Worm (Caenorhabditis elegans) whole organism, dauer: ENCODE results near the gene R09E10.2.

Experiments
- unc-62 ChIP-seq: sonication (generic microtip); optimal IDR thresholded peaks from 2 replicates; lab custom pipeline; 2017; ENCODE audit warnings: missing biosample characterization, missing genetic modification reagents, missing genetic modification characterization

R09E10.2 gene

ce11 chrIV:10318199-10318598 lies at the start of gene R09E10.2:
R09E10.2 (minus strand) TSS chrIV:10318299.
- no peak for TF ChIP-seq unc-62 (GFP tag; lab: Kevin White, UChicago)

- no peak for TF ChIP-seq unc-62 (GFP tag; lab: Kevin White, UChicago)
These were observed 49.7 kb upstream of the R09E10.2 start, which contains the start of gene pges-2 for ce11 chrIV:10367740-10368246. pges-2 (minus strand) TSS chrIV:10367790.

DNA sequence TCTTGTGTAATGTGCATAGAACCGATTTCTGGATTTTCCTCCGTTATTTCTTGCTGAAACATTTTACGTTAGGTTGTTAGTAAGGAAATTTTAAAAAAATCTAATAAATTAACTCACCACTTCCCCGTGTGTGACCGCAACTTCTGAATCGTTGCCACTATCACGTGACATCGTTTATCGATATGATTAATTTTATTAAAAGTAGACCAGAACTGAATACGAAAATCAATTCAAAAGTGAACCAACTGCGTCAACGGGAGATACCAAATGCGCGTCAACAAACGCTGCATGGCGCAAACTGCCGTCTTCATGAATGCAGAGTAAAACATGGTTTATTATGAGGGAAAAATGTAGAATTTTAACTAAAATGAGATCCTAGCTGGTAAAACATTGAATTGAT lies 47.9 kb upstream of the R09E10.2 start, which contains the start of gene sir-2.1:
sir-2.1 (minus strand) TSS at position 212 of the 400 bp plus-strand sequence.
- no peak for TF ChIP-seq unc-62 (GFP tag; lab: Kevin White, UChicago)

ce11 chrIV:10360336-10360735 lies 42.2 kb upstream of the R09E10.2 start, which contains the start of gene ugt-59:
ugt-59 (plus strand) TSS chrIV:10360636.
- no peak for TF ChIP-seq unc-62 (GFP tag; lab: Kevin White, UChicago)

- TF ChIP-seq unc-62 (GFP tag; lab: Kevin White, UChicago) = no peak
These were observed 39.7 kb upstream of the R09E10.2 start, which contains the start of gene gkow-1 for ce11 chrIV:10357842-10358241. gkow-1 (plus strand) TSS chrIV:10358142.

- no peak for TF ChIP-seq unc-62 (GFP tag; lab: Kevin White, UChicago)
These were observed 39.0 kb upstream of the R09E10.2 start, which contains the start of gene R11A8.1 for ce11 chrIV:10357072-10357471. R11A8.1 (minus strand) TSS chrIV:10357172.

DNA sequence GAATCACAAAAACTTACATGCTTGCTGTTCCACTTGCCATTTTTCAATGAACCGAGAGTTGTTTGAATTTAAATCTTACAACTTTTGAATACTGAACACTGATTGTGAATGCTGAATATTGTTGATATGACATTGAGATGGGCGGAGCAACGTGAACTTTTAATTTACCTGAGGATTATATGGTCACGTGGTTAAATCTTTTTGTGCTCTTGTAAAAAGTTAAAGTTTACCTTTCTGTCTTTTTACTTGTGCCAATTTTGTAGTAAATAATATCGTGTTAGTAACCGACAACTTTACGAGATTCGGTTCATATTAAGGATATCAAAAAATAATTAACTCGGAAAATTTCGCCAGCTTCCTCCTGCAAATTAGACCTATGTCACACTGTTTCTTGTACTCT lies 34.1 kb upstream of the R09E10.2 start, which contains the start of gene Y43C5B.2:
Y43C5B.2 (minus strand) TSS at position 101 of the 400 bp plus-strand sequence.
- TF ChIP-seq unc-62 (GFP tag; lab: Kevin White, UChicago) = no peak

ce11 chrIV:10349871-10350640 lies 32.0 kb upstream of the R09E10.2 start, which contains the start of the genes unc-43 and Y43C5B.3:
unc-43 (minus strand) TSS chrIV:10350217.
Y43C5B.3 (plus strand) TSS chrIV:10350590.
- no peak for TF ChIP-seq unc-62 (GFP tag; lab: Kevin White, UChicago)

DNA sequence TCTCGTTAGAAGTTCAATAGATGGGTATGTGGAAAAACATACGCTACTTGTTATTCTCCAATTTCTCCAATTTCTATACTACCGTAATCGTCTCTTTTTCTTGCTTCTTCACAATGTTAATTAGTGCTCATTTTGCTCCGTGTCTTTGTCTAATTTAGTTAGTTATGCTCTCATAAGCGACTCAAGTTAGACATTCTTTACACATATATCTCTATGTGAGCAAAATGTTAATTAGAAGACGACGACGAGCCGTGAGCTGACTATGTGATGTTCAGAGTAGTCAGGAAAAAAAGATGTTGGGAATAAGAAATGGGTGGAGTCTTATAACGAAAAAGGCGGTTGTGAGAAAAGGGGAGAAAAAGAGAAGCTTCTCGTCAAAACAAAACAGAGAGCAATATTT lies 29.4 kb upstream of the R09E10.2 start:
- no peak for TF ChIP-seq unc-62 (GFP tag; lab: Kevin White, UChicago)

DNA sequence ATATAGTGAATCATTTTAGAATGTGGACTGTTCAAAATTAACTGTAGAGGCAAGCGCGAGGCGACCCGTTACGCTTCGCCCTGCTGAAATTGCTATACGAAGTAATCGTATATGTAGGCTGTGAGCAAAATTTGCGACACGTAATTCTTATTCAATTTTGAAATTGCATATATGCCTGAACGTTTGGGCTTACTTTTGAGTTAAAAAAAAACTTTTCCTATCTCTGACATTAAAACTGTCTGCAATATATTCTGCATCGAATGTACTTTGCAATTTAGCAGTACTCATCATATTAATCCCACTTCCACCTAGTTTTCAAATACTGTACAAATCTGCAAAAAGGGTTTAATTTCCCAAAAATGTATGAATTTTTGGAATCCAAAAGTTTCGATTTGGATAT lies 28.8 kb upstream of the R09E10.2 start:
- TF ChIP-seq unc-62 (GFP tag; lab: Kevin White, UChicago) = no peak

DNA sequence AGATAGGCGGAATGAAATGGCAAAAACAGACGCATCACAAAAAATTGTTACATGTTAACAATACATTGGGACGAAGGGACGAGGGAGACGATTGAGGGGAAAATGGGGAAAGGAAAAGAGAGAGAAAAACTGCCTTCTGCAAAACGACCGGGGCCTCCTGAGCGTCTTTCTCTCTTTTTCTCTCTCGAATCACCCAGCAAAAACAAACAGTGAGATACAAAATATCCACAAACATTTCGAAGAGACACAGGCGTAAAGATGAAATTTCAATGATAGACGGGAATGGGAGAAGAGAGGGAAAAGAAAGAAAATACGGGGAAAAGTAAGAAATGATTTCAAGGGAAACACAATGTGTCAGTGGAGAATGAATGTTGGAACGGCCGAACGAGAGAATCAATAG lies 27.9 kb upstream of the R09E10.2 start:
- TF ChIP-seq unc-62 (GFP tag; lab: Kevin White, UChicago) = no peak

DNA sequence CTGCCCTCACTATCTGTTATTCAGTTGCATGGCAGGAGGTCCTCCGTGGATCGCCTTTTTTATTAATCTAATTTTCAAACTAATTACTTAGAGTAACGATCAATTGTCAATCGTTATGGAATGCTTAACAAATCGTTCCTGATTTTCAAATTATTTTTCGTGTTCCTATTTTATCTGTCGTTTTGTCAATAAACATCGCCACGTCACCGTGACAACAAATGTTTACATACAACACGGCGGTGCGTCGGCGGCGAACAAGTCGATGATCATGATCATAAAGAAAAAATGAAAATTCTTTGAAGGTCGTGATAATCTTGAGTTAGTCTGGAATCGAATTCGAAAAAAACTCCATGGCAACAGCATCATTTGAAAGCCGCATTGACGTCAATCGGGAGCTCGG lies 27.4 kb upstream of the R09E10.2 start:
- no peak for TF ChIP-seq unc-62 (GFP tag; lab: Kevin White, UChicago)

- TF ChIP-seq unc-62 (GFP tag; lab: Kevin White, UChicago) = no peak
These were observed 26.5 kb upstream of the R09E10.2 start for ce11 chrIV:10344621-10345020.

ce11 chrIV:10342361-10342706 lies 24.2 kb upstream of the R09E10.2 start:
- TF ChIP-seq unc-62 (GFP tag; lab: Kevin White, UChicago) = no peak

ce11 chrIV:10341618-10342360 lies 23.7 kb upstream of the R09E10.2 start:
- TF ChIP-seq unc-62 (GFP tag; lab: Kevin White, UChicago) = no peak

DNA sequence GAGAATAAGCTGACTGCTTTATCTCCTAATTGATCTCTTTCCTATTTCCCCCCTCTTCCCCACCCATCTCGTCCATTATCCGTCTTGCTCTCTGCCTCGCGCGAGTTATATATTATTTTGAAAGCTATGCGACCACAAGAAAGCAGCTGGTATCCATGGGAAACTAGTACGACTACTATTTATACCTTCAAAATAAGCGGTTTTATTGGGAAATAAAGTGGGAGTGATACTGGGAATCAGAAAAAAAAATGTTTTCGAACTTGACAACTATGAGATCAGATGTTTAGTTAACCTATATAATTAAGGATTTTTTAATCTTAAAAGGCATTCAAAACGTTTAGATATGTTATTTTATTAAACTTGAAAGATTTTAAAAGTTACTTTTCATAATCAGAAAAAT lies 21.6 kb upstream of the R09E10.2 start:
- no peak for TF ChIP-seq unc-62 (GFP tag; lab: Kevin White, UChicago)
